Worm (Caenorhabditis elegans) whole organism, late embryonic: ENCODE measurements around the gene F26H11.8.

ENCODE experiments used
- C08G9.2 ChIP-seq: sonication (generic microtip); optimal IDR thresholded peaks from 2 replicates; lab custom pipeline; 2016; ENCODE audit warnings: mild to moderate bottlenecking, missing genetic modification characterization, moderate library complexity, missing compliant biosample characterization
- F13H6.1 ChIP-seq: sonication (generic microtip); optimal IDR thresholded peaks from 2 replicates; lab custom pipeline; 2016; ENCODE audit warnings: missing genetic modification characterization, missing compliant biosample characterization
- K02D7.2 ChIP-seq: sonication (generic microtip); optimal IDR thresholded peaks from 2 replicates; lab custom pipeline; 2017; ENCODE audit warnings: mild to moderate bottlenecking, missing genetic modification characterization, missing compliant biosample characterization
- K09A11.1 ChIP-seq: sonication (generic microtip); optimal IDR thresholded peaks from 2 replicates; lab custom pipeline; 2017; ENCODE audit warnings: antibody characterized with exemption, mild to moderate bottlenecking, missing genetic modification characterization, missing compliant biosample characterization; ENCODE audit not compliant: insufficient read depth
- T23F11.4 ChIP-seq: fragments of 200-800 bp; sonication (Bioruptor generic); optimal IDR thresholded peaks from 2 replicates; lab custom pipeline; 2018; ENCODE audit warnings: mild to moderate bottlenecking, missing genetic modification characterization, missing compliant biosample characterization
- ahr-1 ChIP-seq: sonication (generic microtip); optimal IDR thresholded peaks from 2 replicates; lab custom pipeline; 2016; ENCODE audit warnings: missing genetic modification characterization, missing compliant biosample characterization
- ama-1 ChIP-seq: fragments of 150-350 bp; optimal IDR thresholded peaks from 2 replicates; lab custom pipeline; 2014
- ceh-14 ChIP-seq: sonication (generic microtip); optimal IDR thresholded peaks from 2 replicates; lab custom pipeline; 2016; ENCODE audit warnings: missing genotype, missing genetic modification characterization, missing compliant biosample characterization
- ceh-18 ChIP-seq: sonication (generic microtip); optimal IDR thresholded peaks from 2 replicates; lab custom pipeline; 2016; ENCODE audit warnings: missing genetic modification characterization, missing compliant biosample characterization
- ceh-2 ChIP-seq: sonication (generic microtip); optimal IDR thresholded peaks from 2 replicates; lab custom pipeline; 2016; ENCODE audit warnings: missing genotype, missing genetic modification characterization, missing compliant biosample characterization
- ceh-22 ChIP-seq: sonication (generic microtip); optimal IDR thresholded peaks from 2 replicates; lab custom pipeline; 2017; ENCODE audit warnings: missing biosample characterization, missing genetic modification characterization
- ceh-30 ChIP-seq: fragments of 150-350 bp; optimal IDR thresholded peaks from 2 replicates; lab custom pipeline; 2014; ENCODE audit warnings: missing biosample characterization, missing genetic modification characterization
- ceh-31 ChIP-seq: sonication (generic microtip); optimal IDR thresholded peaks from 2 replicates; lab custom pipeline; 2016; ENCODE audit warnings: missing genetic modification characterization, missing compliant biosample characterization
- ceh-45 ChIP-seq: fragments of 200-800 bp; sonication (Bioruptor generic); IDR thresholded peaks from 2 replicates; pipeline ENCODE4 v1.3.6; 2022; ENCODE audit warnings: missing genetic modification reagents, missing genetic modification characterization, missing compliant biosample characterization
- ceh-48 ChIP-seq: sonication (generic microtip); optimal IDR thresholded peaks from 2 replicates; lab custom pipeline; 2016; ENCODE audit warnings: missing genetic modification characterization, inconsistent platforms, missing compliant biosample characterization
- ceh-9 ChIP-seq: sonication (generic microtip); optimal IDR thresholded peaks from 2 replicates; lab custom pipeline; 2016; ENCODE audit warnings: mild to moderate bottlenecking, missing genetic modification characterization, inconsistent platforms, missing compliant biosample characterization
- elt-2 ChIP-seq: sonication (generic microtip); optimal IDR thresholded peaks from 2 replicates; lab custom pipeline; 2016; ENCODE audit warnings: missing genetic modification reagents, missing genetic modification characterization, missing compliant biosample characterization
- elt-4 ChIP-seq: sonication (generic microtip); optimal IDR thresholded peaks from 2 replicates; lab custom pipeline; 2016; ENCODE audit warnings: missing genetic modification characterization, missing compliant biosample characterization
- eyg-1 ChIP-seq: sonication (generic microtip); optimal IDR thresholded peaks from 2 replicates; lab custom pipeline; 2016; ENCODE audit warnings: missing genotype, missing genetic modification characterization, missing compliant biosample characterization
- fax-1 ChIP-seq: sonication (generic microtip); optimal IDR thresholded peaks from 2 replicates; lab custom pipeline; 2016; ENCODE audit warnings: missing genotype, missing genetic modification characterization, missing compliant biosample characterization
- fkh-10 ChIP-seq: fragments of 150-350 bp; optimal IDR thresholded peaks from 2 replicates; lab custom pipeline; 2014; ENCODE audit warnings: missing biosample characterization, missing genetic modification reagents, missing genetic modification characterization
- fkh-6 ChIP-seq: sonication (generic microtip); optimal IDR thresholded peaks from 2 replicates; lab custom pipeline; 2016; ENCODE audit warnings: missing genetic modification characterization, missing compliant biosample characterization
- gmeb-2 ChIP-seq: sonication (generic microtip); optimal IDR thresholded peaks from 2 replicates; lab custom pipeline; 2016; ENCODE audit warnings: missing genetic modification characterization, inconsistent platforms, missing compliant biosample characterization
- hlh-13 ChIP-seq: fragments of 200-800 bp; sonication (Bioruptor generic); optimal IDR thresholded peaks from 2 replicates; lab custom pipeline; 2018; ENCODE audit warnings: mild to moderate bottlenecking, missing genetic modification characterization, missing compliant biosample characterization
- hlh-15 ChIP-seq: sonication (generic microtip); optimal IDR thresholded peaks from 2 replicates; lab custom pipeline; 2016; ENCODE audit warnings: missing genetic modification characterization, missing compliant biosample characterization
- hlh-30 ChIP-seq: sonication (generic microtip); optimal IDR thresholded peaks from 2 replicates; lab custom pipeline; 2017; ENCODE audit warnings: antibody characterized with exemption, missing genetic modification characterization, missing compliant biosample characterization; ENCODE audit not compliant: insufficient read depth
- lin-11 ChIP-seq: fragments of 200-800 bp; sonication (Bioruptor generic); optimal IDR thresholded peaks from 2 replicates; lab custom pipeline; 2018; ENCODE audit warnings: mild to moderate bottlenecking, missing genetic modification characterization, missing compliant biosample characterization
- madf-2 ChIP-seq: sonication (generic microtip); optimal IDR thresholded peaks from 2 replicates; lab custom pipeline; 2017; ENCODE audit warnings: missing genetic modification characterization, missing compliant biosample characterization
- nfya-1 ChIP-seq: sonication (generic microtip); optimal IDR thresholded peaks from 2 replicates; lab custom pipeline; 2017; ENCODE audit warnings: missing genetic modification characterization, mild to moderate bottlenecking, missing compliant biosample characterization, antibody characterized with exemption, moderate library complexity
- nhr-11 ChIP-seq: fragments of 150-350 bp; optimal IDR thresholded peaks from 2 replicates; lab custom pipeline; 2014; ENCODE audit warnings: missing biosample characterization, missing genetic modification characterization
- npax-4 ChIP-seq: sonication (generic microtip); optimal IDR thresholded peaks from 2 replicates; lab custom pipeline; 2016; ENCODE audit warnings: missing genetic modification characterization, missing compliant biosample characterization
- pat-9 ChIP-seq: fragments of 200-800 bp; sonication (Bioruptor generic); optimal IDR thresholded peaks from 2 replicates; lab custom pipeline; 2018; ENCODE audit warnings: mild to moderate bottlenecking, missing genetic modification characterization, moderate library complexity, missing compliant biosample characterization
- pax-1 ChIP-seq: fragments of 150-350 bp; optimal IDR thresholded peaks from 2 replicates; lab custom pipeline; 2014; ENCODE audit warnings: missing biosample characterization, missing genetic modification characterization
- pha-4 ChIP-seq: fragments of 150-350 bp; optimal IDR thresholded peaks from 2 replicates; lab custom pipeline; 2018; ENCODE audit warnings: missing biosample characterization, missing genetic modification reagents, missing genetic modification characterization
- pqm-1 ChIP-seq: sonication (generic microtip); optimal IDR thresholded peaks from 2 replicates; lab custom pipeline; 2016; ENCODE audit warnings: missing genetic modification characterization, missing compliant biosample characterization
- pros-1 ChIP-seq: fragments of 150-350 bp; optimal IDR thresholded peaks from 2 replicates; lab custom pipeline; 2014; ENCODE audit warnings: missing biosample characterization, missing genetic modification reagents, missing genetic modification characterization
- ref-2 ChIP-seq: sonication (generic microtip); optimal IDR thresholded peaks from 2 replicates; lab custom pipeline; 2016; ENCODE audit warnings: missing genetic modification characterization, missing compliant biosample characterization
- rnt-1 ChIP-seq: sonication (generic microtip); optimal IDR thresholded peaks from 2 replicates; lab custom pipeline; 2016; ENCODE audit warnings: missing genetic modification characterization, missing compliant biosample characterization
- sdc-2 ChIP-seq: sonication (generic microtip); optimal IDR thresholded peaks from 2 replicates; lab custom pipeline; 2016; ENCODE audit warnings: missing genotype, missing genetic modification characterization, missing compliant biosample characterization
- sox-4 ChIP-seq: sonication (generic microtip); optimal IDR thresholded peaks from 2 replicates; lab custom pipeline; 2017; ENCODE audit warnings: mild to moderate bottlenecking, missing genetic modification characterization, inconsistent platforms, missing compliant biosample characterization
- tbx-7 ChIP-seq: sonication (generic microtip); optimal IDR thresholded peaks from 2 replicates; lab custom pipeline; 2016; ENCODE audit warnings: missing genotype, missing genetic modification characterization, missing compliant biosample characterization
- ttx-3 ChIP-seq: sonication (generic microtip); optimal IDR thresholded peaks from 2 replicates; lab custom pipeline; 2016; ENCODE audit warnings: missing genetic modification reagents, missing genetic modification characterization, missing compliant biosample characterization
- unc-3 ChIP-seq, 2 experiments: fragments of 200-800 bp in 1 of 2; sonication (Bioruptor generic) in 1 of 2; sonication (generic microtip) in 1 of 2; conservative IDR thresholded peaks in 1 of 2; optimal IDR thresholded peaks in 1 of 2; 2 replicates each; pipeline versions ENCODE4 v1.3.6 to Lab custom; 2016 to 2022; ENCODE audit warnings: missing compliant biosample characterization in 2 of 2, missing genetic modification characterization in 2 of 2, missing genetic modification reagents in 1 of 2
- unc-42 ChIP-seq: sonication (generic microtip); optimal IDR thresholded peaks from 2 replicates; lab custom pipeline; 2016; ENCODE audit warnings: missing genotype, missing genetic modification characterization, missing compliant biosample characterization
- unc-55 ChIP-seq: sonication (generic microtip); optimal IDR thresholded peaks from 2 replicates; lab custom pipeline; 2017; ENCODE audit warnings: missing biosample characterization, missing genetic modification reagents, missing genetic modification characterization
- unc-86 ChIP-seq: sonication (generic microtip); optimal IDR thresholded peaks from 2 replicates; lab custom pipeline; 2016; ENCODE audit warnings: missing genetic modification characterization, missing compliant biosample characterization

Gene F26H11.8

ce11 chrII:14351352-14351751 is 37.0 kb upstream of the F26H11.8 start:
- TF ChIP-seq ref-2 (tag; lab: Kevin White, UChicago) (no peak), elt-2 (no peak), pat-9 (tag; lab: Kevin White, UChicago) (no peak), ceh-31 (no peak), rnt-1 (tag; lab: Kevin White, UChicago) (no peak), C08G9.2 (tag; lab: Kevin White, UChicago) (no peak), eyg-1 (tag; lab: Kevin White, UChicago) (no peak), elt-4 (tag; lab: Kevin White, UChicago) (no peak), sdc-2 (tag; lab: Kevin White, UChicago) (no peak), ama-1 (no peak), sox-4 (no peak), fkh-6 (no peak), nhr-11 (tag; lab: Kevin White, UChicago) (no peak), ceh-18 (tag; lab: Kevin White, UChicago) (no peak), lin-11 (tag; lab: Kevin White, UChicago) (no peak), pax-1 (tag; lab: Kevin White, UChicago) (no peak), F13H6.1 (tag; lab: Kevin White, UChicago) (no peak)

- TF ChIP-seq ceh-45, result no peak
- TF ChIP-seq nfya-1 (tag; lab: Kevin White, UChicago), result peak; percentile 77
- TF ChIP-seq fax-1 (tag; lab: Kevin White, UChicago), result peak; percentile 11
- no peak for TF ChIP-seq fkh-10
- peak; percentile 26 for TF ChIP-seq C08G9.2 (tag; lab: Kevin White, UChicago)
- TF ChIP-seq pat-9 (tag; lab: Kevin White, UChicago), result peak; percentile 11
- TF ChIP-seq unc-42 (tag; lab: Kevin White, UChicago), result peak; percentile 10
- TF ChIP-seq ahr-1, result no peak
- TF ChIP-seq unc-86 (tag; lab: Kevin White, UChicago), result peak; percentile 21
- peak; percentile 17 for TF ChIP-seq ceh-14 (tag; lab: Kevin White, UChicago)
- peak; percentile 18 for TF ChIP-seq ttx-3
- TF ChIP-seq ceh-31, result peak; percentile 41
- peak; percentile 67 for TF ChIP-seq ceh-48 (tag; lab: Kevin White, UChicago)
- peak; percentile 42 for TF ChIP-seq elt-2
- no peak for TF ChIP-seq ceh-22 (tag; lab: Kevin White, UChicago)
- TF ChIP-seq unc-55, result no peak
- peak; percentile 43 for TF ChIP-seq sox-4
- TF ChIP-seq F13H6.1 (tag; lab: Kevin White, UChicago), result no peak
- TF ChIP-seq npax-4 (tag; lab: Kevin White, UChicago), result no peak
- TF ChIP-seq rnt-1 (tag; lab: Kevin White, UChicago), result peak; percentile 21
- TF ChIP-seq hlh-30 (tag; lab: Kevin White, UChicago), result peak; percentile 43
- no peak for TF ChIP-seq ceh-30
- peak; percentile 21 for TF ChIP-seq madf-2 (tag; lab: Kevin White, UChicago)
- TF ChIP-seq ref-2 (tag; lab: Kevin White, UChicago), result peak; percentile 7
- peak; percentile 64 for TF ChIP-seq ceh-18 (tag; lab: Kevin White, UChicago)
- TF ChIP-seq hlh-13 (GFP tag; lab: Kevin White, UChicago), result no peak
These were observed 30.3 kb upstream of the F26H11.8 start, which contains the start of the genes agl-1 and pfs-2 for ce11 chrII:14357936-14358416. Gene agl-1, minus strand, starts transcription at chrII:14358113. Gene pfs-2, plus strand, starts transcription at chrII:14358366.

- TF ChIP-seq elt-2, result no peak
- no peak for TF ChIP-seq pros-1 (tag; lab: Kevin White, UChicago)
- no peak for TF ChIP-seq gmeb-2
- TF ChIP-seq ceh-9, result no peak
- TF ChIP-seq fkh-10, result no peak
- no peak for TF ChIP-seq unc-42 (tag; lab: Kevin White, UChicago)
- no peak for TF ChIP-seq ceh-45
- no peak for TF ChIP-seq K09A11.1 (tag; lab: Kevin White, UChicago)
- TF ChIP-seq pax-1 (tag; lab: Kevin White, UChicago), result no peak
- no peak for TF ChIP-seq pqm-1 (tag; lab: Kevin White, UChicago)
- TF ChIP-seq hlh-15 (tag; lab: Kevin White, UChicago), result no peak
- no peak for TF ChIP-seq ceh-2
- TF ChIP-seq tbx-7 (tag; lab: Kevin White, UChicago), result no peak
- TF ChIP-seq K02D7.2 (tag; lab: Kevin White, UChicago), result no peak
- TF ChIP-seq pha-4 (tag; lab: Kevin White, UChicago), result no peak
- no peak for TF ChIP-seq unc-3 (GFP tag; conservative IDR thresholded peaks at IDR 0.05; lab: Robert Waterston, UW)
- TF ChIP-seq unc-3 (tag; optimal IDR thresholded peaks at IDR 0.05; lab: Kevin White, UChicago), result no peak
- no peak for TF ChIP-seq T23F11.4 (GFP tag; lab: Kevin White, UChicago)
These were observed 29.3 kb upstream of the F26H11.8 start for ce11 chrII:14359007-14359406.
